Worm (Caenorhabditis elegans) whole organism, young adult: ENCODE data around the gene F14H3.5.
A peak's percentile ranks its signal among the peaks of the same experiment; 100 is the strongest.

ENCODE experiments used
- B0019.2 ChIP-seq: fragments of 200-800 bp; sonication (Bioruptor generic); conservative IDR thresholded peaks from 2 replicates; pipeline ENCODE4 v1.3.6; 2022; ENCODE audit warnings: missing genetic modification reagents, missing genetic modification characterization, missing compliant biosample characterization
- B0035.1 ChIP-seq: sonication (generic microtip); optimal IDR thresholded peaks from 2 replicates; lab custom pipeline; 2016; ENCODE audit warnings: missing genetic modification characterization, mild to moderate bottlenecking, missing compliant biosample characterization, missing genotype, missing genetic modification reagents
- B0261.1 ChIP-seq: sonication (generic microtip); optimal IDR thresholded peaks from 2 replicates; lab custom pipeline; 2016; ENCODE audit warnings: mild to moderate bottlenecking, missing genetic modification characterization, moderate library complexity, missing compliant biosample characterization
- F22D6.2 ChIP-seq: sonication (generic microtip); optimal IDR thresholded peaks from 2 replicates; lab custom pipeline; 2016; ENCODE audit warnings: mild to moderate bottlenecking, missing genetic modification characterization, missing compliant biosample characterization
- F55B11.4 ChIP-seq: sonication (generic microtip); optimal IDR thresholded peaks from 2 replicates; lab custom pipeline; 2016; ENCODE audit warnings: missing compliant biosample characterization, missing genetic modification characterization, borderline replicate concordance; ENCODE audit not compliant: insufficient read depth
- F57C9.4 ChIP-seq: sonication (generic microtip); optimal IDR thresholded peaks from 2 replicates; lab custom pipeline; 2017; ENCODE audit warnings: mild to moderate bottlenecking, missing genetic modification characterization, missing compliant biosample characterization
- K11D2.4 ChIP-seq: fragments of 200-800 bp; sonication (Bioruptor generic); IDR thresholded peaks from 2 replicates; pipeline ENCODE4 v1.3.6; 2022; ENCODE audit warnings: missing genetic modification reagents, missing genetic modification characterization, missing compliant biosample characterization
- Y56A3A.18 ChIP-seq: fragments of 200-800 bp; sonication (Bioruptor generic); IDR thresholded peaks from 2 replicates; pipeline ENCODE4 v1.3.6; 2022; ENCODE audit warnings: missing genetic modification reagents, missing genetic modification characterization, missing compliant biosample characterization
- Y79H2A.3 ChIP-seq: fragments of 200-800 bp; sonication (Bioruptor generic); conservative IDR thresholded peaks from 2 replicates; pipeline ENCODE4 v1.3.6; 2022; ENCODE audit warnings: missing genetic modification reagents, missing genetic modification characterization, missing compliant biosample characterization
- aptf-2 ChIP-seq: fragments of 200-800 bp; sonication (Bioruptor generic); conservative IDR thresholded peaks from 2 replicates; pipeline ENCODE4 v1.3.6; 2022; ENCODE audit warnings: missing genetic modification reagents, missing genetic modification characterization, missing compliant biosample characterization
- atf-7 ChIP-seq: sonication (generic microtip); optimal IDR thresholded peaks from 2 replicates; lab custom pipeline; 2017; ENCODE audit warnings: mild to moderate bottlenecking, missing genetic modification characterization, missing compliant biosample characterization
- attf-5 ChIP-seq: fragments of 200-800 bp; sonication (Bioruptor generic); optimal IDR thresholded peaks from 2 replicates; lab custom pipeline; 2018; ENCODE audit warnings: mild to moderate bottlenecking, missing genetic modification characterization, missing compliant biosample characterization
- attf-6 ChIP-seq: fragments of 200-800 bp; sonication (Bioruptor generic); IDR thresholded peaks from 2 replicates; pipeline ENCODE4 v1.3.6; 2022; ENCODE audit warnings: missing genetic modification reagents, missing genetic modification characterization, missing compliant biosample characterization
- bed-1 ChIP-seq: fragments of 200-800 bp; sonication (Bioruptor generic); IDR thresholded peaks from 2 replicates; pipeline ENCODE4 v1.3.6; 2022; ENCODE audit warnings: missing genetic modification reagents, missing genetic modification characterization, missing compliant biosample characterization
- cebp-1 ChIP-seq, 2 experiments: fragments of 200-800 bp in 1 of 2; sonication (Bioruptor generic) in 1 of 2; sonication (generic microtip) in 1 of 2; IDR thresholded peaks in 1 of 2; optimal IDR thresholded peaks in 1 of 2; 2 replicates each; pipeline versions ENCODE4 v1.3.6 to Lab custom; 2017 to 2022; ENCODE audit warnings: missing compliant biosample characterization in 2 of 2, missing genetic modification characterization in 2 of 2, mild to moderate bottlenecking in 1 of 2, missing genetic modification reagents in 1 of 2, moderate library complexity in 1 of 2
- ceh-27 ChIP-seq: fragments of 200-800 bp; sonication (Bioruptor generic); optimal IDR thresholded peaks from 2 replicates; lab custom pipeline; 2018; ENCODE audit warnings: mild to moderate bottlenecking, missing genetic modification characterization, moderate library complexity, missing compliant biosample characterization
- dpl-1 ChIP-seq: fragments of 150-350 bp; optimal IDR thresholded peaks from 2 replicates; lab custom pipeline; 2014; ENCODE audit warnings: missing biosample characterization, missing genetic modification reagents, missing genetic modification characterization
- efl-1 ChIP-seq: fragments of 150-350 bp; optimal IDR thresholded peaks from 2 replicates; lab custom pipeline; 2014; ENCODE audit warnings: missing biosample characterization, missing genetic modification reagents, missing genetic modification characterization
- fkh-3 ChIP-seq: sonication (generic microtip); optimal IDR thresholded peaks from 2 replicates; lab custom pipeline; 2016; ENCODE audit warnings: mild to moderate bottlenecking, missing genetic modification characterization, missing compliant biosample characterization
- hsf-1 ChIP-seq: fragments of 200-800 bp; sonication (Bioruptor generic); IDR thresholded peaks from 2 replicates; pipeline ENCODE4 v1.3.6; 2022; ENCODE audit warnings: missing genetic modification reagents, missing genetic modification characterization, missing compliant biosample characterization
- madf-10 ChIP-seq: sonication (generic microtip); optimal IDR thresholded peaks from 2 replicates; lab custom pipeline; 2016; ENCODE audit warnings: mild to moderate bottlenecking, missing genetic modification characterization, missing compliant biosample characterization
- madf-6 ChIP-seq: fragments of 200-800 bp; sonication (Bioruptor generic); IDR thresholded peaks from 2 replicates; pipeline ENCODE4 v1.3.6; 2022; ENCODE audit warnings: missing genetic modification reagents, missing genetic modification characterization, missing compliant biosample characterization
- madf-8 ChIP-seq: fragments of 200-800 bp; sonication (Bioruptor generic); conservative IDR thresholded peaks from 2 replicates; pipeline ENCODE4 v1.3.6; 2022; ENCODE audit warnings: missing genetic modification reagents, missing genetic modification characterization, missing compliant biosample characterization
- mes-4 ChIP-seq: sonication (generic microtip); optimal IDR thresholded peaks from 2 replicates; lab custom pipeline; 2016; ENCODE audit warnings: missing genotype, missing genetic modification characterization, missing compliant biosample characterization
- nfyb-1 ChIP-seq: fragments of 200-800 bp; sonication (Bioruptor generic); IDR thresholded peaks from 2 replicates; pipeline ENCODE4 v1.3.6; 2022; ENCODE audit warnings: missing genetic modification reagents, missing genetic modification characterization, missing compliant biosample characterization
- nhr-120 ChIP-seq: fragments of 200-800 bp; sonication (Bioruptor generic); IDR thresholded peaks from 2 replicates; pipeline ENCODE4 v1.3.6; 2022; ENCODE audit warnings: missing genetic modification characterization, missing compliant biosample characterization
- nhr-27 ChIP-seq: fragments of 200-800 bp; sonication (Bioruptor generic); optimal IDR thresholded peaks from 2 replicates; lab custom pipeline; 2018; ENCODE audit warnings: mild to moderate bottlenecking, missing genetic modification characterization, moderate library complexity, missing compliant biosample characterization
- nhr-80 ChIP-seq: sonication (generic microtip); optimal IDR thresholded peaks from 2 replicates; lab custom pipeline; 2016; ENCODE audit warnings: missing genetic modification characterization, missing compliant biosample characterization
- rcor-1 ChIP-seq: fragments of 200-800 bp; sonication (Bioruptor generic); IDR thresholded peaks from 2 replicates; pipeline ENCODE4 v1.3.6; 2022; ENCODE audit warnings: missing genetic modification reagents, missing genetic modification characterization, missing compliant biosample characterization
- rec-8 ChIP-seq, 2 experiments: sonication (generic microtip); optimal IDR thresholded peaks; 2 replicates each; lab custom pipeline; 2016; ENCODE audit warnings: mild to moderate bottlenecking in 2 of 2, missing genetic modification characterization in 2 of 2, missing genetic modification reagents in 2 of 2, missing genotype in 2 of 2, missing biosample characterization in 1 of 2, missing compliant biosample characterization in 1 of 2, moderate library complexity in 1 of 2
- sdz-38 ChIP-seq: sonication (generic microtip); optimal IDR thresholded peaks from 2 replicates; lab custom pipeline; 2016; ENCODE audit warnings: missing genotype, missing genetic modification characterization, missing compliant biosample characterization
- snpc-1.1 ChIP-seq: sonication (generic microtip); optimal IDR thresholded peaks from 2 replicates; lab custom pipeline; 2017; ENCODE audit warnings: missing genetic modification characterization, mild to moderate bottlenecking, missing compliant biosample characterization, antibody characterized with exemption, moderate library complexity, missing genotype, missing genetic modification reagents; ENCODE audit not compliant: insufficient read depth
- snpc-3.4 ChIP-seq: sonication (generic microtip); optimal IDR thresholded peaks from 2 replicates; lab custom pipeline; 2017; ENCODE audit warnings: missing genetic modification characterization, mild to moderate bottlenecking, missing compliant biosample characterization, antibody characterized with exemption, moderate library complexity, missing genotype, missing genetic modification reagents
- unc-130 ChIP-seq: sonication (generic microtip); optimal IDR thresholded peaks from 2 replicates; lab custom pipeline; 2016; ENCODE audit warnings: missing genetic modification reagents, missing genetic modification characterization, missing compliant biosample characterization

The F14H3.5 gene

DNA sequence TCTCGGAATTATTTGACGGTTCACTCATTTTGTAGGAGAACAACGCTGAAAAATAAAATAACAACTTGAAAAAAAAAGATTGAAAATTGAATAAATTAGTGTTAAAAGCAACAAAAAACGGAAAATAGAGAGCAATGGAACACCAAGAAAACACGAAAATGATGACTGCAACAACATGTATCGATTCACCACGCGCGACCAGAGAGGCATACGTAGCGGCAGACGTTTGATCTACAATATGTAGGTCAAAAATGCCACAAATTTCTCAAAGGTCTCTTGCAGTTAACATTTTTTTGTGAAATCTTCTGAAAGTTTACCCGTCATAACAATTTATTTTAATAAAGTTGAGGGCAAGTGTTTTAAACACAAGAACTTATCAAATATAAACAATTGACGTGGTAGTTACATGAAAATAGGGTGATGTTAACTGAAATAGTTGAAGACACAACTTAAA lies at the start of gene F14H3.5:
TSS of gene F14H3.5 (minus strand) at position 51 of the 454 bp plus-strand sequence.
- TF ChIP-seq B0035.1 (tag; lab: Kevin White, UChicago) (no peak), efl-1 (GFP tag; lab: Kevin White, UChicago) (peak; percentile 69), dpl-1 (GFP tag; lab: Kevin White, UChicago) (peak; percentile 46), Y79H2A.3 (GFP tag; lab: Robert Waterston, UW) (0 out of 2 replicates have a peak, but pooled peaks have one; percentile 26), madf-6 (GFP tag; lab: Robert Waterston, UW) (peak; percentile 71), nhr-27 (no peak), attf-6 (GFP tag; lab: Robert Waterston, UW) (0 out of 2 replicates have a peak, but pooled peaks have one; percentile 7), madf-8 (GFP tag; lab: Robert Waterston, UW) (0 out of 2 replicates have a peak, but pooled peaks have one; percentile 26), rec-8 (tag; optimal IDR thresholded peaks at IDR 0.05; lab: Kevin White, UChicago) (no peak), hsf-1 (GFP tag; lab: Robert Waterston, UW) (0 out of 2 replicates have a peak, but pooled peaks have one; percentile 54), snpc-3.4 (tag; lab: Kevin White, UChicago) (peak; percentile 38), rcor-1 (GFP tag; lab: Robert Waterston, UW) (no peak)

DNA sequence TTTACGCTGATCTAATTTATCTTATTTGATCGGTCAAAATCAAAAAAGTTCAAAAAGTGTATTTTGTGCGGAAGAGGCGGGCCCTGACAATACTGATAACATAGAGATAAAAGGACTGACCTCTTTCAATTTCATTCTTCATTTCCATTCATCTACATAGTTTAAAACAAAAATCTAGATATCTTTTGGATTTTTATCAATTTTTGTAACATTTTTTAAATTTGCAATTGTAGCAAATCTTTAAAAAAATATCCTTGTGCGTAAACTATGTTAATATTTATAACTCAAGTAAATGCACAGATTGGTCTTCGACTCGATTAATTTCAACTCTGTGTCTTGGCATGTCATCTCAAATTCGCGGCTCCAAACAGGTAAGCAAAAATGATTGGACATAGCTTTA lies 46.7 kb upstream of the F14H3.5 start, which contains the start of gene argk-1:
TSS of gene argk-1 (plus strand) at position 301 of the 400 bp plus-strand sequence.
- no peak for TF ChIP-seq B0019.2 (GFP tag; lab: Robert Waterston, UW)
- TF ChIP-seq madf-10 = no peak

DNA sequence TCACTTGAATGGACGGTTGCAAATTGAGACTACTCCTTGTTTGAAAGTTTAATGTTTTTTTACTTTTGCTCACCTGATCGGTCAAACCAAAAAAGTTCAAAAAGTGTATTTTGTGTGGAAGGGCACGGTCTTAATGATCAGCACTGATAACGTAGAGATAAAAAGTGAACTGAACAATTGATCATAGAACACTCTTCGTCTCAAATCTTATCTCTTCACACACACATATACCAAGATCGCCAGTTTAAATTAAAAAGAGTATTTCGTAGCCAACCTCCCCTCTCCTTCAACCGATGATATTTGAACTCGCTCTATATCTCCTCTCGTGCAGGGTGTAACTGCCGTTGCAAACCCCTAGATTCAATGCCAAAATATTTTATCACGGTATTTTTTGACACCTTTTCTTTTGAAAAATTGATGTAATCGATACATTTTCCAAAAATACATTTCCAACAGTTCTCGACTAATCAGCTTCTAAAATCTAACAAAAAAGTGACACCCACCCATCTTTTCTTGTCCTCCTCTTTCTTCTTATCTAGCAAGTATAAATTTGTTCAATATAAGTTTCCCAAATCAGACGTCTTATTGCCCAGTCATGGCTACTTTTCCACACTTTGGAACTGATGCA lies 43.4 kb upstream of the F14H3.5 start, which contains the start of gene cth-1:
TSS of gene cth-1 (plus strand) at position 578 of the 628 bp plus-strand sequence.
- TF ChIP-seq nhr-80 (tag; lab: Kevin White, UChicago) = peak; percentile 68
- TF ChIP-seq fkh-3 (tag; lab: Kevin White, UChicago) = no peak

DNA sequence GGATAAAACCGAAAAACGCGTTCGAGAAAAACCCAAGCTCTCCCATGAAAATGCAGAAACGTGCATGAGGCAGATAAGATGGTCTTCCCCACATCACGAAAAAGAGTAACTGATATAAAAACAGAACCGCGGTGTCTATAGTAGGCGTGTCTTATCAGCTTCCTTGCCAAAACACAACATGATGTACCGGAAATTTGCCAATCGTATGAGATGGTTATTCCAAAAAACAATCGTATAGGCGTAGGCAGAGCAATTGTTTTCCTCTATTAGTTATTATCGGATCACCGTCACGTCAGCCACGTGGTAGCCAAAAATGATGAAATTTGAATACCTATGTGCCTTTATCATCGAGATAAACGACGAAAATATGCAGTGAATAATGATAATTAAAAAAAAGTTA lies 42.6 kb upstream of the F14H3.5 start, which contains the start of gene str-7:
TSS of gene str-7 (minus strand) at position 101 of the 400 bp plus-strand sequence.
- TF ChIP-seq nhr-120 (GFP tag; lab: Robert Waterston, UW) (no peak), mes-4 (tag; lab: Kevin White, UChicago) (no peak), bed-1 (no peak), K11D2.4 (GFP tag; lab: Robert Waterston, UW) (no peak), aptf-2 (GFP tag; lab: Robert Waterston, UW) (no peak), F22D6.2 (tag; lab: Kevin White, UChicago) (no peak), snpc-1.1 (tag; lab: Kevin White, UChicago) (no peak), attf-5 (GFP tag; lab: Kevin White, UChicago) (no peak), nfyb-1 (no peak), atf-7 (no peak), Y56A3A.18 (GFP tag; lab: Robert Waterston, UW) (no peak), ceh-27 (no peak), F57C9.4 (tag; lab: Kevin White, UChicago) (no peak), F55B11.4 (tag; lab: Kevin White, UChicago) (no peak), cebp-1 (GFP tag; IDR thresholded peaks at IDR 0.05; lab: Robert Waterston, UW) (no peak), cebp-1 (tag; optimal IDR thresholded peaks at IDR 0.05; lab: Kevin White, UChicago) (no peak), sdz-38 (no peak), unc-130 (no peak), B0261.1 (tag; lab: Kevin White, UChicago) (no peak)
